Worm (Caenorhabditis elegans) whole organism, early embryonic: ENCODE data around the gene C12D8.21.

ENCODE experiments used
- F13C5.2 ChIP-seq: sonication (generic microtip); optimal IDR thresholded peaks from 2 replicates; lab custom pipeline; 2017; ENCODE audit warnings: mild to moderate bottlenecking, missing genetic modification characterization, inconsistent platforms, missing compliant biosample characterization
- ama-1 ChIP-seq: fragments of 150-350 bp; optimal IDR thresholded peaks from 2 replicates; lab custom pipeline; 2014
- flt-1 ChIP-seq: fragments of 200-800 bp; sonication (Bioruptor generic); IDR thresholded peaks from 2 replicates; pipeline ENCODE4 v1.3.6; 2022; ENCODE audit warnings: missing genetic modification characterization, missing compliant biosample characterization
- hnd-1 ChIP-seq: sonication (generic microtip); optimal IDR thresholded peaks from 2 replicates; lab custom pipeline; 2016; ENCODE audit warnings: missing genetic modification characterization, missing compliant biosample characterization
- pes-1 ChIP-seq: fragments of 200-800 bp; sonication (Bioruptor generic); IDR thresholded peaks from 2 replicates; pipeline ENCODE4 v1.3.6; 2022; ENCODE audit warnings: missing genetic modification reagents, missing genetic modification characterization, missing compliant biosample characterization
- scrt-1 ChIP-seq: fragments of 200-800 bp; sonication (Bioruptor generic); IDR thresholded peaks from 2 replicates; pipeline ENCODE4 v1.3.6; 2022; ENCODE audit warnings: missing genetic modification characterization, missing compliant biosample characterization
- sea-1 ChIP-seq: fragments of 200-800 bp; sonication (Bioruptor generic); conservative IDR thresholded peaks from 2 replicates; pipeline ENCODE4 v1.3.6; 2022; ENCODE audit warnings: missing genetic modification characterization, missing compliant biosample characterization

DNA sequence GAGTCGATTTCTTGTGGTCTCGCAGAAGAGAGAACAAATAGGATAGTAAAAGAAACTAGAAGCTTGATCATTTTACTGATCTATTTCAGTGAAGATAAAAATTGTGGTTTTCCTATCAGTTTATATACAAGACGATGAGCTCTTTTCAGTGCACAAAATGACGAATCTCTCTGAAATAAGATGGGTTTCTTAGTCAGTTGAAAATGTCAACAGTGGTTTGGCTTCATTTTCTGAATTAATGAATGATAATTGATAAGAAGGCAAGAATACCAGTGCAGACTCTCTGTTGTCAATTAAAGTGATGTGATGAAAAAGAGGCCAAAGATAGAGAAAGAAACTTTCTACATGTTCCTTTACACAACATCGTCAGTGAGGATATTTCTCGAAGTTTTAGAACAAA, 40.4 kb upstream of the C12D8.21 start, which contains the start of gene lys-2:
- TF ChIP-seq ama-1 = no peak
- no peak for TF ChIP-seq scrt-1 (GFP tag; lab: Robert Waterston, UW)
- TF ChIP-seq F13C5.2 = no peak
- TF ChIP-seq pes-1 (GFP tag; lab: Robert Waterston, UW) = no peak
- no peak for TF ChIP-seq flt-1
- TF ChIP-seq sea-1 (GFP tag; lab: Robert Waterston, UW) = no peak
- no peak for TF ChIP-seq hnd-1 (tag; lab: Kevin White, UChicago)
